Fruit fly (Drosophila melanogaster) whole organism, prepupa: ENCODE data around the gene CG5116.

Source experiments
- Blimp-1 ChIP-seq: fragments of 200-800 bp; sonication (Bioruptor generic); optimal IDR thresholded peaks from 3 replicates; lab custom pipeline; 2017; ENCODE audit warnings: missing biosample characterization, missing genetic modification characterization, mild to moderate bottlenecking, moderate library complexity, missing genetic modification reagents
- CG10631 ChIP-seq: fragments of 200-800 bp; sonication (Bioruptor generic); optimal IDR thresholded peaks from 2 replicates; lab custom pipeline; 2016; ENCODE audit warnings: missing biosample characterization, missing genetic modification characterization
- CG10669 ChIP-seq: fragments of 200-800 bp; sonication (Bioruptor generic); optimal IDR thresholded peaks from 3 replicates; lab custom pipeline; 2018; ENCODE audit warnings: missing biosample characterization, mild to moderate bottlenecking, missing genetic modification characterization, moderate library complexity
- CG11762 ChIP-seq: fragments of 200-800 bp; sonication (Bioruptor generic); optimal IDR thresholded peaks from 3 replicates; lab custom pipeline; 2016; ENCODE audit warnings: missing biosample characterization, missing genetic modification characterization; ENCODE audit not compliant: insufficient read depth
- CG15336 ChIP-seq: fragments of 200-800 bp; sonication (Bioruptor generic); IDR thresholded peaks from 2 replicates; pipeline ENCODE4 v1.3.6; 2022; ENCODE audit warnings: missing biosample characterization, missing genetic modification characterization
- CG1621 ChIP-seq: fragments of 200-800 bp; sonication (Bioruptor generic); optimal IDR thresholded peaks from 3 replicates; lab custom pipeline; 2018; ENCODE audit warnings: missing biosample characterization, mild to moderate bottlenecking, missing genetic modification characterization
- CG16779 ChIP-seq: fragments of 200-800 bp; sonication (Bioruptor generic); optimal IDR thresholded peaks from 3 replicates; lab custom pipeline; 2017; ENCODE audit warnings: missing biosample characterization, mild to moderate bottlenecking, missing genetic modification characterization
- CG3032 ChIP-seq: fragments of 200-800 bp; optimal IDR thresholded peaks from 2 replicates; lab custom pipeline; 2019; ENCODE audit warnings: missing biosample characterization, mild to moderate bottlenecking, missing genetic modification characterization, moderate library complexity
- CG31627 ChIP-seq: fragments of 200-800 bp; sonication (Bioruptor generic); optimal IDR thresholded peaks from 3 replicates; lab custom pipeline; 2016; ENCODE audit warnings: missing biosample characterization, missing genetic modification characterization
- CG32006 ChIP-seq: fragments of 200-800 bp; sonication (Bioruptor generic); optimal IDR thresholded peaks from 3 replicates; lab custom pipeline; 2017; ENCODE audit warnings: missing biosample characterization, mild to moderate bottlenecking, missing genetic modification characterization
- CG34406 ChIP-seq: fragments of 200-800 bp; sonication (Bioruptor generic); optimal IDR thresholded peaks from 3 replicates; lab custom pipeline; 2016; ENCODE audit warnings: missing biosample characterization, missing genetic modification characterization
- CG4318 ChIP-seq: fragments of 200-800 bp; sonication (Bioruptor generic); optimal IDR thresholded peaks from 3 replicates; lab custom pipeline; 2017; ENCODE audit warnings: missing biosample characterization, mild to moderate bottlenecking, missing genetic modification characterization
- CG6163 ChIP-seq: fragments of 200-800 bp; sonication (Bioruptor generic); IDR thresholded peaks from 3 replicates; pipeline ENCODE4 v1.3.6; 2022; ENCODE audit warnings: missing biosample characterization, missing genetic modification characterization
- CG6276 ChIP-seq: fragments of 200-800 bp; sonication (Bioruptor generic); optimal IDR thresholded peaks from 2 replicates; lab custom pipeline; 2017; ENCODE audit warnings: missing biosample characterization, mild to moderate bottlenecking, missing genetic modification characterization
- CG6808 ChIP-seq: fragments of 200-800 bp; sonication (Bioruptor generic); optimal IDR thresholded peaks from 3 replicates; lab custom pipeline; 2017; ENCODE audit warnings: missing biosample characterization, missing genetic modification characterization, mild to moderate bottlenecking, moderate library complexity, missing genetic modification reagents
- CG8119 ChIP-seq: fragments of 200-800 bp; sonication (Bioruptor generic); IDR thresholded peaks from 3 replicates; pipeline ENCODE4 v1.3.6; 2022; ENCODE audit warnings: missing biosample characterization, missing genetic modification characterization
- CG8319 ChIP-seq: fragments of 200-800 bp; sonication (Bioruptor generic); optimal IDR thresholded peaks from 3 replicates; lab custom pipeline; 2016; ENCODE audit warnings: missing biosample characterization, missing genetic modification characterization
- CG8632 ChIP-seq: fragments of 200-800 bp; sonication (Bioruptor generic); optimal IDR thresholded peaks from 3 replicates; lab custom pipeline; 2016; ENCODE audit warnings: missing biosample characterization, missing genetic modification characterization
- CG9139 ChIP-seq: fragments of 200-800 bp; sonication (Bioruptor generic); optimal IDR thresholded peaks from 3 replicates; lab custom pipeline; 2017; ENCODE audit warnings: missing biosample characterization, mild to moderate bottlenecking, missing genetic modification characterization
- Eip75B ChIP-seq: fragments of 200-800 bp; sonication (Bioruptor generic); optimal IDR thresholded peaks from 3 replicates; lab custom pipeline; 2016; ENCODE audit warnings: missing biosample characterization, missing genetic modification characterization
- Eip78C ChIP-seq: fragments of 200-800 bp; sonication (Bioruptor generic); peaks from one replicate; lab custom pipeline; 2016; ENCODE audit warnings: missing biosample characterization, missing genetic modification characterization
- Eip93F ChIP-seq: fragments of 200-800 bp; sonication (Bioruptor generic); optimal IDR thresholded peaks from 2 replicates; lab custom pipeline; 2016; ENCODE audit warnings: missing biosample characterization, mild to moderate bottlenecking, missing genetic modification characterization
- Gug ChIP-seq: fragments of 200-800 bp; sonication (Bioruptor generic); IDR thresholded peaks from 2 replicates; pipeline ENCODE4 v1.3.6; 2022; ENCODE audit warnings: missing biosample characterization, missing genetic modification characterization
- Hr38 ChIP-seq: sonication (Bioruptor generic); optimal IDR thresholded peaks from 2 replicates; lab custom pipeline; 2016; ENCODE audit warnings: missing biosample characterization, missing genetic modification characterization
- Hr39 ChIP-seq: fragments of 200-800 bp; sonication (Bioruptor generic); optimal IDR thresholded peaks from 2 replicates; lab custom pipeline; 2016; ENCODE audit warnings: missing biosample characterization, missing genetic modification characterization
- Hr4 ChIP-seq: fragments of 200-800 bp; sonication (Bioruptor generic); optimal IDR thresholded peaks from 3 replicates; lab custom pipeline; 2016; ENCODE audit warnings: missing biosample characterization, missing genetic modification characterization
- Lpt ChIP-seq: fragments of 200-800 bp; sonication (Bioruptor generic); optimal IDR thresholded peaks from 3 replicates; lab custom pipeline; 2016; ENCODE audit warnings: missing biosample characterization, missing genetic modification characterization
- OdsH ChIP-seq: fragments of 200-800 bp; sonication (Bioruptor generic); optimal IDR thresholded peaks from 3 replicates; lab custom pipeline; 2016; ENCODE audit warnings: missing biosample characterization, missing genetic modification characterization
- Smox ChIP-seq: fragments of 200-800 bp; sonication (Bioruptor generic); optimal IDR thresholded peaks from 3 replicates; lab custom pipeline; 2016; ENCODE audit warnings: missing biosample characterization, missing genetic modification characterization
- Sox102F ChIP-seq: fragments of 200-800 bp; sonication (Bioruptor generic); optimal IDR thresholded peaks from 2 replicates; lab custom pipeline; 2016; ENCODE audit warnings: missing biosample characterization, mild to moderate bottlenecking, missing genetic modification characterization
- achi ChIP-seq: fragments of 200-800 bp; sonication (Bioruptor generic); optimal IDR thresholded peaks from 3 replicates; lab custom pipeline; 2016; ENCODE audit warnings: missing biosample characterization, missing genetic modification characterization
- acj6 ChIP-seq: fragments of 200-800 bp; sonication (Bioruptor generic); optimal IDR thresholded peaks from 3 replicates; lab custom pipeline; 2016; ENCODE audit warnings: missing biosample characterization, missing genetic modification characterization
- dac ChIP-seq: fragments of 200-800 bp; sonication (Bioruptor generic); optimal IDR thresholded peaks from 2 replicates; lab custom pipeline; 2017; ENCODE audit warnings: missing biosample characterization, mild to moderate bottlenecking, missing genetic modification characterization
- dsx ChIP-seq: fragments of 200-800 bp; optimal IDR thresholded peaks from 3 replicates; lab custom pipeline; 2019; ENCODE audit warnings: missing biosample characterization, mild to moderate bottlenecking, missing genetic modification characterization, moderate library complexity; ENCODE audit not compliant: poor library complexity, severe bottlenecking
- esn ChIP-seq: fragments of 200-800 bp; sonication (Bioruptor generic); optimal IDR thresholded peaks from 2 replicates; lab custom pipeline; 2016; ENCODE audit warnings: missing biosample characterization, mild to moderate bottlenecking, missing genetic modification characterization, moderate library complexity
- fd59A ChIP-seq: fragments of 200-800 bp; sonication (Bioruptor generic); optimal IDR thresholded peaks from 2 replicates; lab custom pipeline; 2017; ENCODE audit warnings: missing biosample characterization, mild to moderate bottlenecking, missing genetic modification characterization, missing genetic modification reagents
- fd85E ChIP-seq: fragments of 200-800 bp; sonication (Bioruptor generic); optimal IDR thresholded peaks from 3 replicates; lab custom pipeline; 2016; ENCODE audit warnings: missing biosample characterization, missing genetic modification characterization
- fkh ChIP-seq: fragments of 200-800 bp; sonication (Bioruptor generic); optimal IDR thresholded peaks from 3 replicates; lab custom pipeline; 2017; ENCODE audit warnings: missing biosample characterization, mild to moderate bottlenecking, missing genetic modification characterization, moderate library complexity
- pdm3 ChIP-seq: fragments of 200-800 bp; sonication (Bioruptor generic); optimal IDR thresholded peaks from 3 replicates; lab custom pipeline; 2016; ENCODE audit warnings: missing biosample characterization, missing genetic modification characterization
- spab ChIP-seq: fragments of 200-800 bp; sonication (Bioruptor generic); optimal IDR thresholded peaks from 2 replicates; lab custom pipeline; 2017; ENCODE audit warnings: missing biosample characterization, mild to moderate bottlenecking, missing genetic modification characterization, missing genetic modification reagents
- ss ChIP-seq, 2 experiments: fragments of 200-800 bp; sonication (Bioruptor generic); optimal IDR thresholded peaks; 2 replicates in 1 of 2; 3 replicates in 1 of 2; lab custom pipeline; 2017 to 2018; ENCODE audit warnings: mild to moderate bottlenecking in 2 of 2, missing biosample characterization in 2 of 2, missing genetic modification characterization in 2 of 2, moderate library complexity in 1 of 2
- svp ChIP-seq: fragments of 200-800 bp; sonication (Bioruptor generic); peaks from one replicate; lab custom pipeline; 2016; ENCODE audit warnings: missing biosample characterization, missing genetic modification characterization
- topi ChIP-seq: fragments of 200-800 bp; sonication (Bioruptor generic); optimal IDR thresholded peaks from 3 replicates; lab custom pipeline; 2016; ENCODE audit warnings: missing biosample characterization, missing genetic modification characterization

CG5116 gene

DNA sequence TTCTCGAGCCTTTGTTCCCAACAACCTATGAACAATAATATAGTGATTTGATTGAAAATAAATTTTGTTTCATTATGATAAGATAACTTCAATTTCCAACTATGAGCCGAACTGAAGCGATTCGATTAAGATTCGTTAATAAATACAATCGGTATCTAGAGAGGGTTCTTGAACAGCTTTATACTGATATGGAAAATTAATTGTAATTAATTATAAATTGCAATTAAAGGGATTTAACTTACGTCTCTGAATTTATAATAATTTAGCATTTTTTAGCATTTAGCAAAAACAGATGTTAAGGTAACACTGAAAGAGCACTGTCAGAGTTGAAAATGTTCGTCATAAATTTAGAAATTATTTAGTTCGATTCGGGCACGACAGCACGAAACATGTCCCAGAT is 23.1 kb downstream of the CG5116 start, which contains the start of gene CG5111:
CG5111 (plus strand) TSS at position 301 of the 400 bp plus-strand sequence.
- no peak for TF ChIP-seq Eip75B
- TF ChIP-seq svp (GFP tag; lab: Kevin White, UChicago): no peak
- TF ChIP-seq CG9139 (GFP tag; lab: Kevin White, UChicago): no peak
- no peak for TF ChIP-seq Hr4 (GFP tag; lab: Kevin White, UChicago)
- no peak for TF ChIP-seq achi
- no peak for TF ChIP-seq Hr38 (GFP tag; lab: Kevin White, UChicago)
- TF ChIP-seq CG31627 (GFP tag; lab: Kevin White, UChicago): no peak
- no peak for TF ChIP-seq Blimp-1 (GFP tag; lab: Kevin White, UChicago)
- TF ChIP-seq acj6 (GFP tag; lab: Kevin White, UChicago): no peak
- TF ChIP-seq CG34406 (GFP tag; lab: Kevin White, UChicago): no peak
- TF ChIP-seq CG8119: no peak
- TF ChIP-seq Gug: no peak
- no peak for TF ChIP-seq fkh (GFP tag; lab: Kevin White, UChicago)
- TF ChIP-seq CG8319 (GFP tag; lab: Kevin White, UChicago): no peak
- TF ChIP-seq topi (GFP tag; lab: Kevin White, UChicago): no peak
- no peak for TF ChIP-seq CG15336
- no peak for TF ChIP-seq CG8632 (GFP tag; lab: Kevin White, UChicago)
- no peak for TF ChIP-seq CG3032 (tag; lab: Kevin White, UChicago)

DNA sequence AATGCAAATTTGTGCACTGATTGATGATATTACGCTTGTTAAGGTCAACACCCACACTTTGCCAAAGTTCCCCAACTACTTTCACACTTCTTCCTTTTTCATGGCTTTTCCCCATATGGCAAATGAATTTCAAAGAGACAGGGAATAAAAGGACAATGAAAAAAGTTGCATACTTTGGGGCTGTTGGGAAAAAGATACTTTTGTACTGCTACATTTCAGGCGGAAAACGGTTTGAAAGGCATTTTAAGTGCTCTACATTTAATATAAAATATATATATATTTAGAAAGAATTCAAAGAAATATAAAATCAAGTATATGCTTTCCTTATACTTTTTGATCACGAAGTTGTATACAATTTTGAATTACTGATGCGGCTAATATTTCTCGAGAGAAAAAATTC is 29.9 kb downstream of the CG5116 start:
- TF ChIP-seq Eip75B (no peak), topi (GFP tag; lab: Kevin White, UChicago) (no peak), Eip93F (no peak), Hr4 (GFP tag; lab: Kevin White, UChicago) (no peak), dsx (GFP tag; lab: Kevin White, UChicago) (no peak), CG10669 (GFP tag; lab: Kevin White, UChicago) (no peak), CG9139 (GFP tag; lab: Kevin White, UChicago) (no peak), Blimp-1 (GFP tag; lab: Kevin White, UChicago) (no peak), ss (GFP tag; optimal IDR thresholded peaks at IDR 0.05; lab: Kevin White, UChicago) (no peak), CG16779 (tag; lab: Kevin White, UChicago) (no peak), pdm3 (GFP tag; lab: Kevin White, UChicago) (no peak), CG8632 (GFP tag; lab: Kevin White, UChicago) (no peak), spab (GFP tag; lab: Kevin White, UChicago) (no peak), CG8119 (no peak), Hr39 (no peak), dac (GFP tag; lab: Kevin White, UChicago) (no peak), Smox (no peak), Lpt (GFP tag; lab: Kevin White, UChicago) (no peak), svp (GFP tag; lab: Kevin White, UChicago) (no peak)

DNA sequence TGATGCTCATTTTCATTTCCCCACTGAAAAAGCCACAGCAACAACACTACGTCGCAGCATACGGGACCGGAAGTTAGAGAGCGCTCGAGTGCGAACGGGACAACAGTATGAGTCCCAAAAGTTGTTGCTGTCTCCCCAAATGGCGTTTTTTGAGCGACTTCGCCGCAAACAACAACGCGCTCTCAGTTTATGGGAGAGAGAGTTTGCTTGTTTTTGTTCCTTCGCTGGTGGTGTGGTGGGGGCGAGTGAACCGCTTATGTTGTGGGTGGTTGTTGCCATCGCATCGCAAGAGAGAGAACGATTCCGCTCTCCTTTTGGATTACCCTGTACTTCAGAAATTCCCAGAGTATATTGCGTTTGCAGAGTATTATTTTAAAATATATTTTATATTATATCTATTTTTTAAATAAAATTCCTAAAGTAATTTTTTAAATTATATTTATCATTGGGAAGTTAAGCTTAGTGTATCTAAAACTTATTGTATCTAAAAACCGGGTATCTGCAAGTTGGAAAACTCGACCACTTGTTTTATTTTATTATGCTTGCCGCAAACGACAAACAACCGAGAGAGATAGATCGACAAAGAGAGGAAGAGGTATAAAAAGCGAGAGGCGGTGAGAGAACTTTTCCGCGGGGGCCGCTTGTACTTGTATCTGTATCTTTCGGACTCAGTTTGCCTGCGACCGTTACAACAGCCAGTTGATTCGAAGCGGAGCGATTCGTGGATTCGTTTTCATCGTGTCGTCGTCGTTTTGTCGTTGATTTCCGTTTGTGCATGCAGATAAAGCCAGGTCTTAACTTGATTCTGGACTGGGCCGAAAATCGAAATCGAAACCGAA is 32.8 kb downstream of the CG5116 start, which contains the start of gene msi:
msi (plus strand) TSS at position 669 of the 839 bp plus-strand sequence.
- TF ChIP-seq CG1621: peak; percentile 83
- peak; percentile 99 for TF ChIP-seq Eip78C (GFP tag; lab: Kevin White, UChicago)
- TF ChIP-seq CG9139 (GFP tag; lab: Kevin White, UChicago): peak; percentile 95
- TF ChIP-seq topi (GFP tag; lab: Kevin White, UChicago): peak; percentile 92
- peak; percentile 98 for TF ChIP-seq CG6276 (GFP tag; lab: Kevin White, UChicago)
- TF ChIP-seq esn (GFP tag; lab: Kevin White, UChicago): peak; percentile 97
- TF ChIP-seq CG6163: peak; percentile 98
- peak; percentile 96 for TF ChIP-seq OdsH (GFP tag; lab: Kevin White, UChicago)
- peak; percentile 97 for TF ChIP-seq CG4318 (GFP tag; lab: Kevin White, UChicago)
- TF ChIP-seq CG34406 (GFP tag; lab: Kevin White, UChicago): peak; percentile 98
- TF ChIP-seq Gug: peak; percentile 98
- TF ChIP-seq achi: peak; percentile 98
- peak; percentile 77 for TF ChIP-seq CG31627 (GFP tag; lab: Kevin White, UChicago)
- peak; percentile 97 for TF ChIP-seq spab (GFP tag; lab: Kevin White, UChicago)
- peak; percentile 84 for TF ChIP-seq fd85E (GFP tag; lab: Kevin White, UChicago)
- peak; percentile 94 for TF ChIP-seq svp (GFP tag; lab: Kevin White, UChicago)
- peak; percentile 89 for TF ChIP-seq Sox102F (GFP tag; lab: Kevin White, UChicago)
- TF ChIP-seq Hr4 (GFP tag; lab: Kevin White, UChicago): peak; percentile 92
- TF ChIP-seq CG11762 (GFP tag; lab: Kevin White, UChicago): peak; percentile 86
- TF ChIP-seq CG10631 (GFP tag; lab: Kevin White, UChicago): peak; percentile 99
- peak; percentile 85 for TF ChIP-seq fd59A (GFP tag; lab: Kevin White, UChicago)
- TF ChIP-seq fkh (GFP tag; lab: Kevin White, UChicago): peak; percentile 82
- TF ChIP-seq CG6808 (GFP tag; lab: Kevin White, UChicago): peak; percentile 93
- TF ChIP-seq CG32006: peak; percentile 99
- peak; percentile 97 for TF ChIP-seq Lpt (GFP tag; lab: Kevin White, UChicago)
- peak; percentile 95 for TF ChIP-seq acj6 (GFP tag; lab: Kevin White, UChicago)
- peak; percentile 93 for TF ChIP-seq dac (GFP tag; lab: Kevin White, UChicago)
